Fruit fly (Drosophila melanogaster): ENCODE data around the gene RanGAP.

The RanGAP gene

dm6 chr2L:19457890-19458580 lies 16.3 kb downstream of the RanGAP start:
- TF ChIP-seq CTCF (optimal IDR thresholded peaks at IDR 0.05) = no peak
- TF ChIP-seq CG8478 (optimal IDR thresholded peaks at IDR 0.05) = no peak

dm6 chr2L:19459404-19459803 lies 17.6 kb downstream of the RanGAP start:
- TF ChIP-seq CG8478 (optimal IDR thresholded peaks at IDR 0.05) (no peak), CTCF (optimal IDR thresholded peaks at IDR 0.05) (no peak)

- TF ChIP-seq CTCF (optimal IDR thresholded peaks at IDR 0.05) (no peak), CG8478 (optimal IDR thresholded peaks at IDR 0.05) (no peak)
These were observed 21.1 kb downstream of the RanGAP start for dm6 chr2L:19462898-19463297.

- TF ChIP-seq CG8478 (optimal IDR thresholded peaks at IDR 0.05) (no peak), CTCF (optimal IDR thresholded peaks at IDR 0.05) (no peak)
These were observed 21.6 kb downstream of the RanGAP start for dm6 chr2L:19463405-19463804.

dm6 chr2L:19463824-19464317 lies 22.1 kb downstream of the RanGAP start, which contains the start of gene tj:
tj (plus strand) TSS chr2L:19464267.
- TF ChIP-seq CTCF (optimal IDR thresholded peaks at IDR 0.05) = no peak

- TF ChIP-seq CG8478 (optimal IDR thresholded peaks at IDR 0.05) = no peak
- TF ChIP-seq CTCF (optimal IDR thresholded peaks at IDR 0.05) = no peak
These were observed 27.3 kb downstream of the RanGAP start for dm6 chr2L:19469090-19469489.

- no peak for TF ChIP-seq CTCF (optimal IDR thresholded peaks at IDR 0.05)
- no peak for TF ChIP-seq CG8478 (optimal IDR thresholded peaks at IDR 0.05)
These were observed 28.0 kb downstream of the RanGAP start for dm6 chr2L:19469751-19470150.

- TF ChIP-seq CG8478 (optimal IDR thresholded peaks at IDR 0.05) = no peak
- TF ChIP-seq CTCF (optimal IDR thresholded peaks at IDR 0.05) = no peak
These were observed 30.5 kb downstream of the RanGAP start for dm6 chr2L:19472256-19472655.

dm6 chr2L:19473397-19474009 lies 31.7 kb downstream of the RanGAP start:
- no peak for TF ChIP-seq CTCF (optimal IDR thresholded peaks at IDR 0.05)
- TF ChIP-seq CG8478 (optimal IDR thresholded peaks at IDR 0.05) = no peak

- no peak for TF ChIP-seq CG8478 (optimal IDR thresholded peaks at IDR 0.05)
- TF ChIP-seq CTCF (optimal IDR thresholded peaks at IDR 0.05) = no peak
These were observed 37.7 kb downstream of the RanGAP start for dm6 chr2L:19479249-19479984.

- TF ChIP-seq CG8478 (optimal IDR thresholded peaks at IDR 0.05) (no peak), CTCF (optimal IDR thresholded peaks at IDR 0.05) (no peak)
These were observed 38.9 kb downstream of the RanGAP start for dm6 chr2L:19480406-19481334.

dm6 chr2L:19484539-19484938 lies 42.8 kb downstream of the RanGAP start, which contains the start of the genes CG10195 and CG13084:
CG10195 (minus strand) TSS chr2L:19484705.
CG13084 (plus strand) TSS chr2L:19484930.
- no peak for TF ChIP-seq CG8478 (optimal IDR thresholded peaks at IDR 0.05)
- TF ChIP-seq CTCF (optimal IDR thresholded peaks at IDR 0.05) = no peak

- TF ChIP-seq CG8478 (optimal IDR thresholded peaks at IDR 0.05) (no peak), CTCF (optimal IDR thresholded peaks at IDR 0.05) (no peak)
These were observed 45.4 kb downstream of the RanGAP start, which contains the start of gene CG13083 for dm6 chr2L:19487190-19487589. CG13083 (plus strand) TSS chr2L:19487490.

- no peak for TF ChIP-seq CG8478 (optimal IDR thresholded peaks at IDR 0.05)
- no peak for TF ChIP-seq CTCF (optimal IDR thresholded peaks at IDR 0.05)
These were observed 48.3 kb downstream of the RanGAP start, which contains the start of the genes CG10194 and CG18094 for dm6 chr2L:19489997-19490461. CG10194 (minus strand) TSS chr2L:19490104. CG18094 (plus strand) TSS chr2L:19490262.
